Fruit fly (Drosophila melanogaster): ENCODE measurements around the gene Ca-beta.
A peak's percentile ranks its signal among the peaks of the same experiment; 100 is the strongest.

Gene Ca-beta

dm6 chr2L:11221296-11221698, 18.0 kb upstream of the Ca-beta start:
- no peak for TF ChIP-seq ovo (GFP tag; optimal IDR thresholded peaks at IDR 0.05)
- TF ChIP-seq CG7045 (GFP tag; optimal IDR thresholded peaks at IDR 0.05), result no peak
- peak; percentile 15 for TF ChIP-seq tj (GFP tag; optimal IDR thresholded peaks at IDR 0.05)
- no peak for TF ChIP-seq Mnt (GFP tag; optimal IDR thresholded peaks at IDR 0.05)
- TF ChIP-seq cic (GFP tag; optimal IDR thresholded peaks at IDR 0.05), result no peak

DNA sequence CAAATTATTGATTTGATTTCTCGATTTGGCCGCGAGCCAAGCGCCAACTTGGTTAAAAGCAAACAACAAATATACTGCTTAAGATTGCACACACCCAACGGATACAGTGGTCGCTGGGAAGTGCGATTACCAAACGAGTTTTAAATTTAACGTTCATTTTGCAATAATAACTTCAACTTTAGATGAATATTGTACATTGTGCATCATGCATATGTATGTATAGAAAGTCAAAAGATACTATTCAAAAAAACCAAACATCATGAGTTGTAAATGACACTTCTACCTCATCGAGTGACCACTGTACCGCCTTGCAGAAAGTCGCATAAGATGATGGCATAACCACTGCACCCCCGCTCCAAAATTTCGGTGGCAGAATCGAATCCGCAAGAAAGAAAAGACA, 17.4 kb upstream of the Ca-beta start:
- TF ChIP-seq pad (GFP tag; optimal IDR thresholded peaks at IDR 0.05), result no peak
- TF ChIP-seq CG5204 (GFP tag; optimal IDR thresholded peaks at IDR 0.05), result peak; percentile 1

DNA sequence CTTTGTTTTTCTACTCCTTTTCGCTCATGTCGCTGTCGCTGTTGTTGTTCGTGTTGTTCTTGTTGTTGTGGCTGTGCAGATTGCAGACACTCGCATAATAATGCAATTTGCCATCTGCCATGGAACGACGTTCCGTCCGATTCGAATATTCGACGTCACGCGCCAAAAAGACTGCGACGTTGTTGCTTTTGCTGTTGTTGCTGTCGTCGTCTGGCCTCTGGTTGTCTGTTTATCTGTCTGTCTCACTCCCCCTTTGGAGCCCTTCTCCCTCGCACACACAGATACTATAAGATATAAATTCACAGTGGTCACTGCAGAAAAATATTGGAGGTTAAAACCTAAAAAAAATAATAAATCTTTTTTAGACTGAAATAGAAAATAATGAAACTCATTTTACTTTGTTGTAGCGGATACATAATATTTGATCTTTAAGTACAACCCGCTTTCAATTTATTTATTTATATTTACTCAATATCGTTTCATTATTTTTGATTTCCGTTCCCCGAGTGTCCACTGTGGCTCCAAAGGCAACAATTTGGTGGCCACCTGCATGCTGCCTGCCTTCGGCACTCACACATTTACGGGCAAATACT, 16.2 kb upstream of the Ca-beta start:
- TF ChIP-seq CG11617 (GFP tag; optimal IDR thresholded peaks at IDR 0.05) (peak; percentile 19), CG5204 (GFP tag; optimal IDR thresholded peaks at IDR 0.05) (peak; percentile 31), Clk (GFP tag; optimal IDR thresholded peaks at IDR 0.05) (peak; percentile 35), CG12768 (GFP tag; optimal IDR thresholded peaks at IDR 0.05) (peak; percentile 17), tj (GFP tag; optimal IDR thresholded peaks at IDR 0.05) (peak; percentile 68), cic (GFP tag; optimal IDR thresholded peaks at IDR 0.05) (no peak), pad (GFP tag; optimal IDR thresholded peaks at IDR 0.05) (no peak), CG7045 (GFP tag; optimal IDR thresholded peaks at IDR 0.05) (peak; percentile 69), CG33017 (tag; optimal IDR thresholded peaks at IDR 0.05) (peak; percentile 7), Hr96 (GFP tag; optimal IDR thresholded peaks at IDR 0.05) (peak; percentile 4), bab1 (GFP tag; optimal IDR thresholded peaks at IDR 0.05) (no peak), toe (GFP tag; optimal IDR thresholded peaks at IDR 0.05) (peak; percentile 58), CG14711 (tag; optimal IDR thresholded peaks at IDR 0.05) (peak; percentile 21), Mnt (GFP tag; optimal IDR thresholded peaks at IDR 0.05) (no peak), Crg-1 (GFP tag; optimal IDR thresholded peaks at IDR 0.05) (no peak), CG7101 (tag; optimal IDR thresholded peaks at IDR 0.05) (peak; percentile 57), cnc (optimal IDR thresholded peaks at IDR 0.05) (no peak), ovo (GFP tag; optimal IDR thresholded peaks at IDR 0.05) (no peak), CG1620 (GFP tag; optimal IDR thresholded peaks at IDR 0.05) (no peak), kay (GFP tag; ENCODE audit: borderline replicate concordance) (no peak)

dm6 chr2L:11218918-11219317, 15.6 kb upstream of the Ca-beta start:
- TF ChIP-seq CG1620 (GFP tag; optimal IDR thresholded peaks at IDR 0.05) (no peak), CG5204 (GFP tag; optimal IDR thresholded peaks at IDR 0.05) (no peak), cnc (optimal IDR thresholded peaks at IDR 0.05) (no peak), toe (GFP tag; optimal IDR thresholded peaks at IDR 0.05) (no peak), pad (GFP tag; optimal IDR thresholded peaks at IDR 0.05) (no peak), CG33017 (tag; optimal IDR thresholded peaks at IDR 0.05) (no peak), ovo (GFP tag; optimal IDR thresholded peaks at IDR 0.05) (no peak), CG7101 (tag; optimal IDR thresholded peaks at IDR 0.05) (no peak), CG14711 (tag; optimal IDR thresholded peaks at IDR 0.05) (no peak), CG11617 (GFP tag; optimal IDR thresholded peaks at IDR 0.05) (no peak), Clk (GFP tag; optimal IDR thresholded peaks at IDR 0.05) (no peak), Mnt (GFP tag; optimal IDR thresholded peaks at IDR 0.05) (no peak)

- peak; percentile 69 for TF ChIP-seq tj (GFP tag; optimal IDR thresholded peaks at IDR 0.05)
- TF ChIP-seq ovo (GFP tag; optimal IDR thresholded peaks at IDR 0.05), result no peak
These were observed 7.9 kb upstream of the Ca-beta start for dm6 chr2L:11210970-11211967.

- no peak for TF ChIP-seq CG12768 (GFP tag; optimal IDR thresholded peaks at IDR 0.05)
- TF ChIP-seq cnc (optimal IDR thresholded peaks at IDR 0.05), result no peak
- TF ChIP-seq CG11617 (GFP tag; optimal IDR thresholded peaks at IDR 0.05), result no peak
- TF ChIP-seq CG7101 (tag; optimal IDR thresholded peaks at IDR 0.05), result no peak
- TF ChIP-seq Clk (GFP tag; optimal IDR thresholded peaks at IDR 0.05), result no peak
- TF ChIP-seq CG14711 (tag; optimal IDR thresholded peaks at IDR 0.05), result no peak
- TF ChIP-seq bab1 (GFP tag; optimal IDR thresholded peaks at IDR 0.05), result no peak
- no peak for TF ChIP-seq CG5204 (GFP tag; optimal IDR thresholded peaks at IDR 0.05)
- no peak for TF ChIP-seq kay (GFP tag; ENCODE audit: borderline replicate concordance)
- no peak for TF ChIP-seq Mnt (GFP tag; optimal IDR thresholded peaks at IDR 0.05)
- TF ChIP-seq ovo (GFP tag; optimal IDR thresholded peaks at IDR 0.05), result no peak
- TF ChIP-seq tj (GFP tag; optimal IDR thresholded peaks at IDR 0.05), result no peak
- no peak for TF ChIP-seq CG33017 (tag; optimal IDR thresholded peaks at IDR 0.05)
- no peak for TF ChIP-seq CG1620 (GFP tag; optimal IDR thresholded peaks at IDR 0.05)
- no peak for TF ChIP-seq Crg-1 (GFP tag; optimal IDR thresholded peaks at IDR 0.05)
- no peak for TF ChIP-seq CG7045 (GFP tag; optimal IDR thresholded peaks at IDR 0.05)
These were observed 7.0 kb upstream of the Ca-beta start, which contains the start of gene ab for dm6 chr2L:11210324-11210758. Gene ab (plus strand): TSS chr2L:11210678.

Measured in whole organism, adult.